Worm (Caenorhabditis elegans): ENCODE measurements around the gene C18H7.7.

DNA sequence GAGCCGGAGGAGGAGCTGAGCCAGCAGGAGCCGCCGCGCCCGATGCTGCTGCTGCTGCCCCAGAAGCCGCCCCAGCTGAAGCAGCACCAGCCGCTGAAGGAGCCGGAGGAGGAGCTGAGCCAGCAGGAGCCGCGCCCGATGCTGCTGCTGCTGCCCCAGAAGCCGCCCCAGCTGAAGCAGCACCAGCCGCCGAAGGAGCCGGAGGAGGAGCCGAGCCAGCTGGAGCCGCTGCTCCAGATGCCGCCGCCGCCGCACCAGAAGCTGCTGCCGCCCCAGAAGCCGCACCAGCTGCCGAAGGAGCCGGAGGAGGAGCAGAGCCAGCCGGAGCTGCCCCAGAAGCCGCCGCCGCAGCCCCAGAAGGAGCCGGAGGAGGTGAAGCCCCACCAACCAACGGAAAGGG, 9.2 kb upstream of the C18H7.7 start:
- no peak for TF ChIP-seq flt-1 (GFP tag; IDR thresholded peaks at IDR 0.05)
- TF ChIP-seq ama-1 (optimal IDR thresholded peaks at IDR 0.05), result no peak
- TF ChIP-seq aly-1 (tag; optimal IDR thresholded peaks at IDR 0.05), result no peak
- TF ChIP-seq tbx-11 (GFP tag; IDR thresholded peaks at IDR 0.05), result no peak
- no peak for TF ChIP-seq ceh-36 (tag; optimal IDR thresholded peaks at IDR 0.05)
- TF ChIP-seq hmg-4 (GFP tag; optimal IDR thresholded peaks at IDR 0.05), result no peak
- no peak for TF ChIP-seq hmbx-1 (tag; optimal IDR thresholded peaks at IDR 0.05)
- no peak for TF ChIP-seq scrt-1 (GFP tag; IDR thresholded peaks at IDR 0.05)
- no peak for TF ChIP-seq ceh-13 (GFP tag; optimal IDR thresholded peaks at IDR 0.05)
- no peak for TF ChIP-seq ets-7 (tag; optimal IDR thresholded peaks at IDR 0.05)
- no peak for TF ChIP-seq sea-1 (GFP tag; conservative IDR thresholded peaks at IDR 0.05)
- no peak for TF ChIP-seq tra-4 (tag; optimal IDR thresholded peaks at IDR 0.05)
- TF ChIP-seq hnd-1 (tag; optimal IDR thresholded peaks at IDR 0.05), result no peak

Measured in whole organism, early embryonic.